Worm (Caenorhabditis elegans): ENCODE measurements around the gene hen-1.

The hen-1 gene

DNA sequence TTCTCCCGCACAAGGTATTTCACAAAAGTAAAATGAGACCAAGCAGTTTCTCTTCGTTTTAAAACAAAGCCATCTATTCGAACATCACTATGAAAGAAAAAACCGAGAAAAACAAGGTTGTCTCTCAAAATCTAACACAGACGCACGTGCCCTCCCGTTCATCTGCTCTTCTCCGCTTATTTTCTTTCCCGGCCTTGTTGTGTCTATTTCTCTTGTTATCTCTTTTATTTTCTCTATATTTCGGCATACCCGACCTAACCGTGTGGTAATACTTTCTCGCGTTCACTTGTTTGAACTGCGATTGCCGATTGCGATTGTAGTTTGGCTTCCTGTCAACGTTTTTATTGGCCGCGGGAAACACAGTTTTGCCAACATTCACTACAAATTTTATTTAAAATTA is 12.7 kb upstream of the hen-1 start (continued):
- TF ChIP-seq ceh-44 (GFP tag; IDR thresholded peaks at IDR 0.05) (no peak), F26F4.8 (GFP tag; conservative IDR thresholded peaks at IDR 0.05) (no peak)

DNA sequence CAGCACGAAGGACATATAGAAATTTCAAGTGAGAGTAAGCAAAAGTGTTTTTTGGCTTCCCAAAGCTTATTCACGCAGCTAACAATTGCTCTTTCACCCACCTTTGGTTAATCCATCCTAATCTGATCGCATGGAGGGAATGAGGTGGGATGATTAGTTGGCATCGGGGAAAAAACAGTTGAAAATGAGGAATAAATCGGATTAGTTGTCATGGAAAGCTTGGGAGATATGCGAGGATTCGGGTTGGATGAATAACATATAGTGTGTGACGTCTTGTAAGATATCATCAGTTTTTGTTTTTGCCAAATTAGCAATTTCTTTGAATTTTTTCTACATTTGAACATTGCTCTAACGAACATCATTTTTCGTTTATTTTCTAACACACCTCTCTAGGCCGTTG is 11.8 kb upstream of the hen-1 start:
- TF ChIP-seq arid-1 (GFP tag; conservative IDR thresholded peaks at IDR 0.05) (no peak), dmd-9 (GFP tag; IDR thresholded peaks at IDR 0.05) (no peak), nhr-77 (tag; optimal IDR thresholded peaks at IDR 0.05) (no peak), tra-1 (GFP tag; IDR thresholded peaks at IDR 0.05) (no peak), ceh-62 (tag; optimal IDR thresholded peaks at IDR 0.05) (no peak), T20F7.1 (GFP tag; optimal IDR thresholded peaks at IDR 0.05) (no peak), F49E8.2 (tag; optimal IDR thresholded peaks at IDR 0.05; ENCODE audit: borderline replicate concordance) (no peak), ceh-20 (GFP tag; IDR thresholded peaks at IDR 0.05) (no peak), nhr-42 (GFP tag; IDR thresholded peaks at IDR 0.05) (no peak), fkh-10 (GFP tag; optimal IDR thresholded peaks at IDR 0.05) (no peak), hlh-11 (tag; optimal IDR thresholded peaks at IDR 0.05) (no peak), D1046.2 (GFP tag; IDR thresholded peaks at IDR 0.05) (no peak), lir-3 (tag; optimal IDR thresholded peaks at IDR 0.05) (no peak), hif-1 (tag; optimal IDR thresholded peaks at IDR 0.05) (no peak), F26F4.8 (GFP tag; conservative IDR thresholded peaks at IDR 0.05) (no peak), nhr-48 (tag; optimal IDR thresholded peaks at IDR 0.05) (no peak), ZK337.2 (GFP tag; IDR thresholded peaks at IDR 0.05) (no peak)

DNA sequence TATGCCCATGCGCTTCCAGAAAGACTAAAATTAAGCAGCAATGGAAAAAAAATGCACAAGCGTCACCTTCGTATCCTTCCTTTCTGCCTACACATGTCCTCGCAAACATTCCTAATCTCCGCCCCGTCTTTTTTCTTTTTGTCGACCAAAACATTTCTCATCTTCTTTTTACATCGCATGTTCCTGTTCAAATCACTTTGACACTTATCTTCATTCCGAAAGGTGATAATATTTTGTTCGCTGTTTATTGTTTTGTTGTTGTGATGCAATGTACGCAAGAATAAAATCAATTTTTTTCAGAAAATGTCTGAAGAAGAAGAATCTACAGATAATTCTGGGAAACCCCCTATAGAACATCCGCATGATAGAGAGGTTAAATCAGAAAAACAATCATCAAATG is 9.6 kb upstream of the hen-1 start, which contains the start of gene ist-1:
Gene ist-1, plus strand, starts transcription at position 301 of the 400 bp plus-strand sequence.
- TF ChIP-seq ZK337.2 (GFP tag; IDR thresholded peaks at IDR 0.05), result no peak
- peak in 1 of 2 experiments; percentile 41 for TF ChIP-seq daf-16 (GFP tag; optimal IDR thresholded peaks at IDR 0.05)
- no peak for TF ChIP-seq daf-16 (tag; optimal IDR thresholded peaks at IDR 0.05)

DNA sequence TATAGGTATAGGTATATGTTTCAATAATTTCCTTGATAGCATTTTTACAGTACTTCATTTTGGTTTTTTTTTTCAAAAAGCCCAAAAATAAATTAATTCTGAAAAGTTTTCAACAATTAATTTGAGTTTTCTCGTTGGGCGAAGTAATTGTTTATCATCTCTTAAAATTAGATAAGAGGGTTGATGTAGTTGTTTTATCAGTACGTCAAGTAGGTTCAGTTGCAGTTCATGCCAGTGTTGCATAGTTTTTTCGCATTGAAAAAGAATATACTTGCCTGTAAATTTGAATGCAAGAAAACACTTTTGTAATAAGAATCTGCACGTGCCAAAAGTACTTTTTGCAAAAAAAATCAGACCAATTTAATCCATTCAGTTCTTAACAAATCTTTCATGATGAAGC is 8.4 kb upstream of the hen-1 start:
- TF ChIP-seq pqm-1 (tag; optimal IDR thresholded peaks at IDR 0.05) (peak; percentile 47), nhr-28 (tag; optimal IDR thresholded peaks at IDR 0.05) (peak; percentile 20), aha-1 (tag) (peak; percentile 7), dve-1 (tag; optimal IDR thresholded peaks at IDR 0.05; ENCODE audit: insufficient read depth) (no peak), daf-16 (GFP tag; optimal IDR thresholded peaks at IDR 0.05) (no peak), daf-16 (tag; optimal IDR thresholded peaks at IDR 0.05) (peak; percentile 80)

DNA sequence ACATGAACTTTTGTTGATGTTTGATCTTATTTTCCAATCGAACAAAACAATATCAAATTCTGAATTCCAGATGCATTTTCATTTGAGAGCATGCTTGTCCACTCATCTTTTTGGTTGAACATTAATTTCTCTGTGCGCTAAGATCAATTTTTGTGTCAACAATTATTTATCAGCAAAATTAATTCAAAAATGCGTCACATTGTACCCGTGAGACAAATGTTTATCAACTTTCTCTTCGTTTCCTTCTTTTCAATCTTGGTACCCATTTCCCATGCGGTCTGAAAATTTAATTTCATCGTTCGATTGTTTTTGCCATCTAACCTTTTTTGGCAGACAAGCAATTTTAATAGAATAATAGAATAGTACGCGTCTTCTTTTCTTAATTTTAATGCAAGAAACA is 7.2 kb upstream of the hen-1 start:
- TF ChIP-seq D1046.2 (GFP tag; IDR thresholded peaks at IDR 0.05) (no peak), hlh-30 (tag; optimal IDR thresholded peaks at IDR 0.05; ENCODE audit: insufficient read depth) (no peak), lin-29 (GFP tag; IDR thresholded peaks at IDR 0.05) (no peak), rbr-2 (tag; optimal IDR thresholded peaks at IDR 0.05) (no peak), F10B5.3 (tag; optimal IDR thresholded peaks at IDR 0.05) (no peak), unc-62 (GFP tag; optimal IDR thresholded peaks at IDR 0.05 in 1 of 2) (peak in 1 of 2 experiments; percentile 48), unc-62 (tag; optimal IDR thresholded peaks at IDR 0.05) (no peak), egl-43 (GFP tag; IDR thresholded peaks at IDR 0.05) (no peak), Y48G9A.11 (GFP tag; IDR thresholded peaks at IDR 0.05) (no peak), nhr-111 (GFP tag; optimal IDR thresholded peaks at IDR 0.05) (no peak), F37D6.2 (tag; optimal IDR thresholded peaks at IDR 0.05) (no peak), ceh-82 (tag; optimal IDR thresholded peaks at IDR 0.05) (no peak), nhr-28 (tag; optimal IDR thresholded peaks at IDR 0.05) (peak; percentile 17), hif-1 (tag; optimal IDR thresholded peaks at IDR 0.05) (no peak), nhr-10 (tag; optimal IDR thresholded peaks at IDR 0.05) (no peak), daf-16 (GFP tag; optimal IDR thresholded peaks at IDR 0.05) (no peak), daf-16 (tag; optimal IDR thresholded peaks at IDR 0.05) (peak; percentile 69), jun-1 (tag; optimal IDR thresholded peaks at IDR 0.05) (no peak), pqm-1 (tag; optimal IDR thresholded peaks at IDR 0.05) (peak; percentile 50)

Data from whole organism, L4 larva.